Fruit fly (Drosophila melanogaster) whole organism, embryonic: ENCODE results near the gene Hou.

Experiments used
- BEAF-32 ChIP-seq: fragments of 200-800 bp; sonication (Bioruptor generic); optimal IDR thresholded peaks from 3 replicates; lab custom pipeline; 2017; ENCODE audit warnings: missing biosample characterization, missing genetic modification characterization, mild to moderate bottlenecking, moderate library complexity, missing genetic modification reagents
- Bgb ChIP-seq: fragments of 200-800 bp; sonication (Bioruptor generic); IDR thresholded peaks from 2 replicates; pipeline ENCODE4 v1.3.6; 2022; ENCODE audit warnings: missing biosample characterization, missing genetic modification characterization; ENCODE audit not compliant: partially characterized antibody
- CG11456 ChIP-seq: fragments of 200-800 bp; sonication (Bioruptor generic); IDR thresholded peaks from 3 replicates; pipeline ENCODE4 v1.3.6; 2022; ENCODE audit warnings: missing biosample characterization, missing genetic modification characterization
- CG11723 ChIP-seq: fragments of 200-800 bp; sonication (Bioruptor generic); optimal IDR thresholded peaks from 2 replicates; lab custom pipeline; 2017; ENCODE audit warnings: missing biosample characterization, mild to moderate bottlenecking, missing genetic modification characterization
- CG12219 ChIP-seq: fragments of 200-800 bp; sonication (Bioruptor generic); optimal IDR thresholded peaks from 3 replicates; lab custom pipeline; 2018; ENCODE audit warnings: missing biosample characterization, mild to moderate bottlenecking, missing genetic modification characterization
- CG12391 ChIP-seq: fragments of 200-800 bp; sonication (Bioruptor generic); optimal IDR thresholded peaks from 3 replicates; lab custom pipeline; 2018; ENCODE audit warnings: missing biosample characterization, mild to moderate bottlenecking, missing genetic modification characterization, moderate library complexity
- CG13424 ChIP-seq: fragments of 200-800 bp; sonication (Bioruptor generic); optimal IDR thresholded peaks from 2 replicates; lab custom pipeline; 2019; ENCODE audit warnings: missing biosample characterization, mild to moderate bottlenecking, missing genetic modification characterization, moderate library complexity
- CG14014 ChIP-seq: fragments of 200-800 bp; sonication (Bioruptor generic); IDR thresholded peaks from 2 replicates; pipeline ENCODE4 v1.3.6; 2022; ENCODE audit warnings: missing biosample characterization, missing genetic modification characterization
- CG1529 ChIP-seq: fragments of 200-800 bp; sonication (Bioruptor generic); optimal IDR thresholded peaks from 3 replicates; lab custom pipeline; 2018; ENCODE audit warnings: missing biosample characterization, missing genetic modification characterization
- CG18599 ChIP-seq: fragments of 200-800 bp; sonication (Bioruptor generic); optimal IDR thresholded peaks from 3 replicates; lab custom pipeline; 2017; ENCODE audit warnings: missing biosample characterization, missing genetic modification characterization, mild to moderate bottlenecking, moderate library complexity, missing genetic modification reagents
- CG18619 ChIP-seq: fragments of 200-800 bp; sonication (Bioruptor generic); optimal IDR thresholded peaks from 3 replicates; lab custom pipeline; 2017; ENCODE audit warnings: missing biosample characterization, mild to moderate bottlenecking, missing genetic modification characterization
- CG3163 ChIP-seq: fragments of 200-800 bp; sonication (Bioruptor generic); optimal IDR thresholded peaks from 3 replicates; lab custom pipeline; 2016; ENCODE audit warnings: missing biosample characterization, missing genetic modification characterization
- Camta ChIP-seq: fragments of 200-800 bp; sonication (Bioruptor generic); optimal IDR thresholded peaks from 2 replicates; lab custom pipeline; 2016; ENCODE audit warnings: missing biosample characterization, missing genetic modification characterization
- CoRest ChIP-seq: fragments of 200-800 bp; sonication (Bioruptor generic); optimal IDR thresholded peaks from 3 replicates; lab custom pipeline; 2018; ENCODE audit warnings: missing biosample characterization, mild to moderate bottlenecking, missing genetic modification characterization, moderate library complexity
- D19A ChIP-seq: fragments of 200-800 bp; optimal IDR thresholded peaks from 3 replicates; lab custom pipeline; 2019; ENCODE audit warnings: missing biosample characterization, mild to moderate bottlenecking, missing genetic modification characterization, moderate library complexity
- H2.0 ChIP-seq: fragments of 200-800 bp; sonication (Bioruptor generic); IDR thresholded peaks from 2 replicates; pipeline ENCODE4 v1.3.6; 2022; ENCODE audit warnings: missing biosample characterization, missing genetic modification characterization
- Hand ChIP-seq: fragments of 200-800 bp; sonication (Bioruptor generic); optimal IDR thresholded peaks from 2 replicates; lab custom pipeline; 2017; ENCODE audit warnings: mild to moderate bottlenecking, missing biosample characterization, missing genetic modification reagents, missing genetic modification characterization
- Hey ChIP-seq: fragments of 200-800 bp; sonication (Bioruptor generic); optimal IDR thresholded peaks from 3 replicates; lab custom pipeline; 2018; ENCODE audit warnings: missing biosample characterization, mild to moderate bottlenecking, missing genetic modification characterization
- HmgD ChIP-seq: fragments of 200-800 bp; sonication (Bioruptor generic); optimal IDR thresholded peaks from 3 replicates; lab custom pipeline; 2016; ENCODE audit warnings: missing biosample characterization, missing genetic modification characterization
- HmgZ ChIP-seq: fragments of 200-800 bp; sonication (Bioruptor generic); optimal IDR thresholded peaks from 2 replicates; lab custom pipeline; 2018; ENCODE audit warnings: missing biosample characterization, mild to moderate bottlenecking, missing genetic modification characterization
- Meics ChIP-seq: fragments of 200-800 bp; sonication (Bioruptor generic); optimal IDR thresholded peaks from 2 replicates; lab custom pipeline; 2017; ENCODE audit warnings: missing biosample characterization, mild to moderate bottlenecking, missing genetic modification characterization
- Neu2 ChIP-seq: fragments of 200-800 bp; sonication (Bioruptor generic); optimal IDR thresholded peaks from 3 replicates; lab custom pipeline; 2016; ENCODE audit warnings: missing biosample characterization, missing genetic modification characterization, borderline replicate concordance
- Ptx1 ChIP-seq: fragments of 200-800 bp; sonication (Bioruptor generic); IDR thresholded peaks from 2 replicates; pipeline ENCODE4 v1.3.6; 2022; ENCODE audit warnings: missing biosample characterization, missing genetic modification characterization
- Side ChIP-seq: fragments of 200-800 bp; sonication (Bioruptor generic); optimal IDR thresholded peaks from 2 replicates; lab custom pipeline; 2016; ENCODE audit warnings: missing biosample characterization, missing genetic modification characterization
- aop ChIP-seq: fragments of 200-800 bp; sonication (Bioruptor generic); IDR thresholded peaks from 2 replicates; pipeline ENCODE4 v1.3.6; 2022; ENCODE audit warnings: missing biosample characterization, missing genetic modification characterization
- bigmax ChIP-seq: fragments of 200-800 bp; sonication (Bioruptor generic); optimal IDR thresholded peaks from 2 replicates; lab custom pipeline; 2018; ENCODE audit warnings: missing biosample characterization, mild to moderate bottlenecking, missing genetic modification characterization
- crp ChIP-seq, 2 experiments: fragments of 200-800 bp; sonication (Bioruptor generic); optimal IDR thresholded peaks; 2 replicates in 1 of 2; 3 replicates in 1 of 2; lab custom pipeline; 2017; ENCODE audit warnings: missing biosample characterization in 2 of 2, missing genetic modification characterization in 2 of 2, mild to moderate bottlenecking in 1 of 2, moderate library complexity in 1 of 2
- cwo ChIP-seq: fragments of 200-800 bp; sonication (Bioruptor generic); optimal IDR thresholded peaks from 3 replicates; lab custom pipeline; 2017; ENCODE audit warnings: missing biosample characterization, missing genetic modification characterization, mild to moderate bottlenecking, moderate library complexity, missing genetic modification reagents
- emc ChIP-seq: fragments of 200-800 bp; sonication (Bioruptor generic); optimal IDR thresholded peaks from 2 replicates; lab custom pipeline; 2016; ENCODE audit warnings: missing biosample characterization, missing genetic modification characterization
- eve ChIP-seq, 2 experiments: fragments of >200 bp; optimal IDR thresholded peaks; 2 replicates each; lab custom pipeline; 2017; ENCODE audit warnings: missing biosample characterization in 2 of 2, missing genetic modification characterization in 2 of 2
- ewg ChIP-seq: fragments of 200-800 bp; sonication (Bioruptor generic); optimal IDR thresholded peaks from 3 replicates; lab custom pipeline; 2017; ENCODE audit warnings: mild to moderate bottlenecking, missing biosample characterization, missing genetic modification reagents, missing genetic modification characterization
- gcm ChIP-seq: fragments of 200-800 bp; sonication (Bioruptor generic); optimal IDR thresholded peaks from 2 replicates; lab custom pipeline; 2019; ENCODE audit warnings: missing biosample characterization, mild to moderate bottlenecking, missing genetic modification characterization, moderate library complexity
- hkb ChIP-seq, 2 experiments: fragments of 200-800 bp in 1 of 2; fragments of >200 bp in 1 of 2; sonication (Bioruptor generic) in 1 of 2; IDR thresholded peaks in 1 of 2; optimal IDR thresholded peaks in 1 of 2; 2 replicates each; pipeline versions ENCODE4 v1.3.6 to Lab custom; 2017 to 2022; ENCODE audit warnings: missing biosample characterization in 1 of 2, missing genetic modification characterization in 1 of 2
- insv ChIP-seq, 2 experiments: fragments of 200-800 bp; sonication (Bioruptor generic); optimal IDR thresholded peaks; 3 replicates each; lab custom pipeline; 2016 to 2018; ENCODE audit warnings: missing biosample characterization in 2 of 2, missing genetic modification characterization in 2 of 2
- jigr1 ChIP-seq: fragments of 200-800 bp; sonication (Bioruptor generic); IDR thresholded peaks from 3 replicates; pipeline ENCODE4 v1.3.6; 2022; ENCODE audit warnings: missing biosample characterization, missing genetic modification characterization
- lov ChIP-seq, 2 experiments: fragments of 200-800 bp in 1 of 2; fragments of >200 bp in 1 of 2; sonication (Bioruptor generic) in 1 of 2; IDR thresholded peaks in 1 of 2; optimal IDR thresholded peaks in 1 of 2; 2 replicates in 1 of 2; 3 replicates in 1 of 2; pipeline versions ENCODE4 v1.3.6 to Lab custom; 2017 to 2022; ENCODE audit warnings: missing biosample characterization in 1 of 2, missing genetic modification characterization in 1 of 2
- mirr ChIP-seq: fragments of 200-800 bp; sonication (Bioruptor generic); optimal IDR thresholded peaks from 3 replicates; lab custom pipeline; 2018; ENCODE audit warnings: missing biosample characterization, mild to moderate bottlenecking, missing genetic modification characterization
- nerfin-2 ChIP-seq: fragments of 200-800 bp; sonication (Bioruptor generic); IDR thresholded peaks from 2 replicates; pipeline ENCODE4 v1.3.6; 2022; ENCODE audit warnings: missing biosample characterization, missing genetic modification characterization; ENCODE audit not compliant: partially characterized antibody
- nom ChIP-seq: fragments of 200-800 bp; sonication (Bioruptor generic); optimal IDR thresholded peaks from 2 replicates; lab custom pipeline; 2017; ENCODE audit warnings: missing biosample characterization, missing genetic modification characterization, mild to moderate bottlenecking, moderate library complexity, missing genetic modification reagents
- org-1 ChIP-seq: fragments of 200-800 bp; sonication (Bioruptor generic); optimal IDR thresholded peaks from 2 replicates; lab custom pipeline; 2017; ENCODE audit warnings: missing biosample characterization, missing genetic modification characterization
- otp ChIP-seq: fragments of 200-800 bp; sonication (Bioruptor generic); IDR thresholded peaks from 3 replicates; pipeline ENCODE4, ENCODE4 v1.3.6; 2022; ENCODE audit warnings: missing biosample characterization, missing genetic modification characterization
- p53 ChIP-seq: fragments of 200-800 bp; sonication (Bioruptor generic); optimal IDR thresholded peaks from 2 replicates; lab custom pipeline; 2016; ENCODE audit warnings: missing biosample characterization, missing genetic modification characterization
- prd ChIP-seq, 3 experiments: fragments of >200 bp in 2 of 3; fragments of 200-800 bp in 1 of 3; sonication (Bioruptor generic) in 1 of 3; optimal IDR thresholded peaks in 2 of 3; IDR thresholded peaks in 1 of 3; 2 replicates in 2 of 3; 3 replicates in 1 of 3; pipeline versions ENCODE4 v1.3.6 to Lab custom; 2017 to 2022; ENCODE audit warnings: missing biosample characterization in 1 of 3, missing genetic modification characterization in 1 of 3
- pzg ChIP-seq: fragments of 200-800 bp; sonication (Bioruptor generic); optimal IDR thresholded peaks from 3 replicates; lab custom pipeline; 2018; ENCODE audit warnings: missing biosample characterization, mild to moderate bottlenecking, missing genetic modification characterization, moderate library complexity
- so ChIP-seq: fragments of 200-800 bp; sonication (Bioruptor generic); IDR thresholded peaks from 3 replicates; pipeline ENCODE4 v1.3.6; 2022; ENCODE audit warnings: missing biosample characterization, missing genetic modification characterization
- tgo ChIP-seq: fragments of 200-800 bp; sonication (Bioruptor generic); IDR thresholded peaks from 3 replicates; pipeline ENCODE4 v1.3.6; 2022; ENCODE audit warnings: missing biosample characterization, missing genetic modification characterization
- tup ChIP-seq: fragments of 200-800 bp; sonication (Bioruptor generic); optimal IDR thresholded peaks from 2 replicates; lab custom pipeline; 2016; ENCODE audit warnings: missing biosample characterization, mild to moderate bottlenecking, missing genetic modification characterization, moderate library complexity
- zen ChIP-seq: fragments of 200-800 bp; sonication (Bioruptor generic); optimal IDR thresholded peaks from 3 replicates; lab custom pipeline; 2018; ENCODE audit warnings: missing biosample characterization, mild to moderate bottlenecking, missing genetic modification characterization, moderate library complexity
- zfh2 ChIP-seq: fragments of 200-800 bp; sonication (Bioruptor generic); optimal IDR thresholded peaks from 2 replicates; lab custom pipeline; 2016; ENCODE audit warnings: missing biosample characterization, missing genetic modification characterization

Gene Hou

DNA sequence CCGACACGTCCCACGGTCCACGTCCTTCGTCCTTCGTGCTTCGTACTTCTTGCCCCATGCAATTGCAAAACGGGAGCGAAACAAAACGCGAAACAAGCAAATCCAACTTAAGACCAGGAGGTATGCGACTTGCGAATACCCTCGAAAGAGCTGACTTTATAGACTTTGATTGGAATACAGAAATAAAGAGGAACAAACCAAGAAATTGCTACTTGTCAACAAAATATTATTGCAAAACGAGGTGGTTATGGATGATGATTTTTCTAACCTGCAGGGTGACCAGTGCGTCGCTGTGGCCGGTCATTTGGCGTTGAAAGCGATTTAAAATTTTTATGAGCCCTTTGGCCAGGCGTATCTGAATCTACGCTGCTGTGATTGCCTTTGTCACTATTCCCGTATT is 36.8 kb downstream of the Hou start (continued):
- TF ChIP-seq mirr (GFP tag; lab: Kevin White, UChicago) (no peak), cwo (GFP tag; lab: Kevin White, UChicago) (no peak), tup (GFP tag; lab: Kevin White, UChicago) (no peak), bigmax (GFP tag; lab: Kevin White, UChicago) (no peak), zen (tag; lab: Kevin White, UChicago) (no peak), so (GFP tag; lab: Robert Waterston, UW) (no peak), Camta (no peak), CG11456 (no peak), gcm (GFP tag; lab: Kevin White, UChicago) (no peak), HmgD (GFP tag; lab: Kevin White, UChicago) (no peak), zfh2 (no peak), lov (optimal IDR thresholded peaks at IDR 0.05; lab: Kevin White, UChicago) (no peak), lov (GFP tag; IDR thresholded peaks at IDR 0.05; lab: Robert Waterston, UW) (no peak), Hey (tag; lab: Kevin White, UChicago) (no peak), crp (GFP tag; optimal IDR thresholded peaks at IDR 0.05; lab: Kevin White, UChicago) (no peak), CG12219 (no peak), CG18619 (GFP tag; lab: Kevin White, UChicago) (no peak), aop (GFP tag; lab: Robert Waterston, UW) (no peak), p53 (no peak), emc (no peak), CoRest (tag; lab: Kevin White, UChicago) (peak; percentile 5), H2.0 (no peak), Bgb (GFP tag; lab: Robert Waterston, UW) (no peak), CG3163 (GFP tag; lab: Kevin White, UChicago) (no peak), CG11723 (GFP tag; lab: Kevin White, UChicago) (no peak), org-1 (GFP tag; lab: Kevin White, UChicago) (peak; percentile 2), Neu2 (no peak), nerfin-2 (GFP tag; lab: Robert Waterston, UW) (no peak), Ptx1 (peak; percentile 40), ewg (no peak), prd (optimal IDR thresholded peaks at IDR 0.05; lab: Kevin White, UChicago) (no peak), prd (GFP tag; IDR thresholded peaks at IDR 0.05; lab: Robert Waterston, UW) (peak; percentile 56; the same call in 2 of the 3 replicates), pzg (GFP tag; lab: Kevin White, UChicago) (no peak), D19A (tag; lab: Kevin White, UChicago) (peak; percentile 47), nom (GFP tag; lab: Kevin White, UChicago) (no peak), CG14014 (GFP tag; lab: Robert Waterston, UW) (0 out of 2 replicates have a peak, but pooled peaks have one; percentile 20), tgo (GFP tag; lab: Robert Waterston, UW) (peak; percentile 34; the same call in 1 of the 3 replicates), CG18599 (GFP tag; lab: Kevin White, UChicago) (peak; percentile 55), insv (GFP tag; optimal IDR thresholded peaks at IDR 0.05; lab: Kevin White, UChicago) (no peak), CG13424 (peak; percentile 0), HmgZ (tag; lab: Kevin White, UChicago) (no peak), jigr1 (GFP tag; lab: Robert Waterston, UW) (no peak), CG12391 (tag; lab: Kevin White, UChicago) (peak; percentile 1), BEAF-32 (GFP tag; lab: Kevin White, UChicago) (no peak), eve (GFP tag; optimal IDR thresholded peaks at IDR 0.05; lab: Kevin White, UChicago) (no peak), otp (GFP tag; lab: Robert Waterston, UW) (no peak), Side (GFP tag; lab: Kevin White, UChicago) (no peak), CG1529 (GFP tag; lab: Kevin White, UChicago) (no peak), Meics (GFP tag; lab: Kevin White, UChicago) (peak; percentile 15), hkb (optimal IDR thresholded peaks at IDR 0.05; lab: Kevin White, UChicago) (no peak), hkb (GFP tag; IDR thresholded peaks at IDR 0.05; lab: Robert Waterston, UW) (no peak), Hand (GFP tag; lab: Kevin White, UChicago) (no peak)
